Fruit fly (Drosophila melanogaster): ENCODE data around the gene Cpr72Ea.

Cpr72Ea gene

dm6 chr3L:16412394-16412950, 50.1 kb downstream of the Cpr72Ea start, which contains the start of gene Serinc (continued):
- TF ChIP-seq CG3847 (GFP tag; IDR thresholded peaks at IDR 0.05), result peak; percentile 75
- no peak; the same call in 2 of the 3 replicates for TF ChIP-seq jigr1 (GFP tag; IDR thresholded peaks at IDR 0.05)
- peak; percentile 97 for TF ChIP-seq vnd (GFP tag; IDR thresholded peaks at IDR 0.05; ENCODE audit: partially characterized antibody)
- TF ChIP-seq CG3163 (GFP tag; optimal IDR thresholded peaks at IDR 0.05), result peak; percentile 25
- TF ChIP-seq CG6765 (GFP tag; optimal IDR thresholded peaks at IDR 0.05), result no peak
- peak; percentile 98 for TF ChIP-seq CG2129 (GFP tag; IDR thresholded peaks at IDR 0.05; ENCODE audit: partially characterized antibody)
- no peak for TF ChIP-seq Hmx (GFP tag; optimal IDR thresholded peaks at IDR 0.05)
- no peak for TF ChIP-seq fd102C (GFP tag; optimal IDR thresholded peaks at IDR 0.05)
- no peak for TF ChIP-seq Side (GFP tag; optimal IDR thresholded peaks at IDR 0.05)
- no peak for TF ChIP-seq pfk (GFP tag; optimal IDR thresholded peaks at IDR 0.05)
- no peak for TF ChIP-seq Rx (GFP tag; IDR thresholded peaks at IDR 0.05)
- peak; percentile 11; the same call in 1 of the 2 replicates for TF ChIP-seq CG4404 (GFP tag; IDR thresholded peaks at IDR 0.05)
- TF ChIP-seq Myb (GFP tag; optimal IDR thresholded peaks at IDR 0.05), result peak; percentile 73
- peak; percentile 36 for TF ChIP-seq CG8944 (GFP tag; optimal IDR thresholded peaks at IDR 0.05)
- no peak for TF ChIP-seq CG10565 (GFP tag; optimal IDR thresholded peaks at IDR 0.05)
- no peak for TF ChIP-seq gce (GFP tag; IDR thresholded peaks at IDR 0.05)
- no peak for TF ChIP-seq Trl (optimal IDR thresholded peaks at IDR 0.05)
- TF ChIP-seq Trl (GFP tag; optimal IDR thresholded peaks at IDR 0.05), result peak; percentile 55
- TF ChIP-seq Dbx (GFP tag; IDR thresholded peaks at IDR 0.05), result peak; percentile 76
